Fruit fly (Drosophila melanogaster) whole organism: Measurements from ENCODE around the gene ClC-c.

Experiments
- CG8478 ChIP-seq: fragments of >200 bp; optimal IDR thresholded peaks from 2 replicates; lab custom pipeline; 2018; ENCODE audit warnings: inconsistent platforms
- EcR ChIP-seq, 2 experiments: fragments of >200 bp; optimal IDR thresholded peaks; 2 replicates each; lab custom pipeline; 2017; ENCODE audit warnings: missing biosample characterization in 2 of 2, missing genetic modification characterization in 2 of 2, missing genetic modification reagents in 2 of 2
- psq ChIP-seq: fragments of >200 bp; optimal IDR thresholded peaks from 2 replicates; lab custom pipeline; 2017

DNA sequence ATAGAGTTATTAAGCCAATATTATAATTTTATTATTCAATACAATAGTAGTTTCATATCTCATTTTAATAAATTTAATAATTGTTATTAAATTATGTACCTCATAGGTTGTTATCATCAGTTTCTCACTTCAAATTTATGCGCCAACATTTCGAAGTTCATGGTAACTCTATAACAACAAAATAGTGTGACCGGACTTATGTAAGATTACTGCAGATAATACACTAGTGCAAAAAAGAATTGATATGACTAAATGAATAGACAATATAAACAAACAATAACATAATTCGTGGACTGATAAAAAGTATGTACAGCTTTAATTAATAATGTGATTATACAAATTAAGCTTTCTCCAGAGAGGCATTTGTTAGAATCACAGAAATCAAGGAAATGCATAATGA lies 31.5 kb downstream of the ClC-c start, which contains the start of gene Strump:
- no peak for TF ChIP-seq psq (lab: Kevin White, UChicago)
- no peak for TF ChIP-seq CG8478 (lab: Kevin White, UChicago)
- no peak for TF ChIP-seq EcR (GFP tag; optimal IDR thresholded peaks at IDR 0.05; lab: Kevin White, UChicago)
